Worm (Caenorhabditis elegans): ENCODE results near the gene C17B7.12.
"Not testable (repeated sequence)": the region's sequence is repeated elsewhere in the genome, so short reads cannot be mapped to it uniquely, and the experiment has no call there.

ce11 chrV:3367773-3368172 is 14.7 kb downstream of the C17B7.12 start, which contains the start of gene C04E12.2:
- not testable (repeated sequence) for TF ChIP-seq dpl-1 (GFP tag; optimal IDR thresholded peaks at IDR 0.05); pqm-1 (tag; optimal IDR thresholded peaks at IDR 0.05); unc-30 (tag; optimal IDR thresholded peaks at IDR 0.05); nhr-20 (tag; optimal IDR thresholded peaks at IDR 0.05); Y116A8C.19 (tag; optimal IDR thresholded peaks at IDR 0.05; ENCODE audit: borderline replicate concordance); skn-1 (tag; optimal IDR thresholded peaks at IDR 0.05); lin-39 (tag; optimal IDR thresholded peaks at IDR 0.05); fos-1 (tag; optimal IDR thresholded peaks at IDR 0.05); unc-130 (tag; optimal IDR thresholded peaks at IDR 0.05); alr-1 (tag; optimal IDR thresholded peaks at IDR 0.05; ENCODE audit: borderline replicate concordance)

Measured in whole organism, L1 larva.